Fruit fly (Drosophila melanogaster) whole organism, prepupa: ENCODE data around the gene amos.
A peak's percentile ranks its signal among the peaks of the same experiment; 100 is the strongest.

Experiments
- CG10631 ChIP-seq: fragments of 200-800 bp; sonication (Bioruptor generic); optimal IDR thresholded peaks from 2 replicates; lab custom pipeline; 2016; ENCODE audit warnings: missing biosample characterization, missing genetic modification characterization
- CG10669 ChIP-seq: fragments of 200-800 bp; sonication (Bioruptor generic); optimal IDR thresholded peaks from 3 replicates; lab custom pipeline; 2018; ENCODE audit warnings: missing biosample characterization, mild to moderate bottlenecking, missing genetic modification characterization, moderate library complexity
- CG11294 ChIP-seq: fragments of 200-800 bp; sonication (Bioruptor generic); IDR thresholded peaks from 2 replicates; pipeline ENCODE4 v1.3.6; 2022; ENCODE audit warnings: missing biosample characterization, missing genetic modification characterization
- CG11902 ChIP-seq: fragments of 200-800 bp; sonication (Bioruptor generic); optimal IDR thresholded peaks from 3 replicates; lab custom pipeline; 2016; ENCODE audit warnings: missing biosample characterization, missing genetic modification characterization
- CG15336 ChIP-seq: fragments of 200-800 bp; sonication (Bioruptor generic); IDR thresholded peaks from 2 replicates; pipeline ENCODE4 v1.3.6; 2022; ENCODE audit warnings: missing biosample characterization, missing genetic modification characterization
- CG1621 ChIP-seq: fragments of 200-800 bp; sonication (Bioruptor generic); optimal IDR thresholded peaks from 3 replicates; lab custom pipeline; 2018; ENCODE audit warnings: missing biosample characterization, mild to moderate bottlenecking, missing genetic modification characterization
- CG3032 ChIP-seq: fragments of 200-800 bp; optimal IDR thresholded peaks from 2 replicates; lab custom pipeline; 2019; ENCODE audit warnings: missing biosample characterization, mild to moderate bottlenecking, missing genetic modification characterization, moderate library complexity
- CG31627 ChIP-seq: fragments of 200-800 bp; sonication (Bioruptor generic); optimal IDR thresholded peaks from 3 replicates; lab custom pipeline; 2016; ENCODE audit warnings: missing biosample characterization, missing genetic modification characterization
- CG32006 ChIP-seq: fragments of 200-800 bp; sonication (Bioruptor generic); optimal IDR thresholded peaks from 3 replicates; lab custom pipeline; 2017; ENCODE audit warnings: missing biosample characterization, mild to moderate bottlenecking, missing genetic modification characterization
- CG34406 ChIP-seq: fragments of 200-800 bp; sonication (Bioruptor generic); optimal IDR thresholded peaks from 3 replicates; lab custom pipeline; 2016; ENCODE audit warnings: missing biosample characterization, missing genetic modification characterization
- CG4318 ChIP-seq: fragments of 200-800 bp; sonication (Bioruptor generic); optimal IDR thresholded peaks from 3 replicates; lab custom pipeline; 2017; ENCODE audit warnings: missing biosample characterization, mild to moderate bottlenecking, missing genetic modification characterization
- CG6276 ChIP-seq: fragments of 200-800 bp; sonication (Bioruptor generic); optimal IDR thresholded peaks from 2 replicates; lab custom pipeline; 2017; ENCODE audit warnings: missing biosample characterization, mild to moderate bottlenecking, missing genetic modification characterization
- CG6808 ChIP-seq: fragments of 200-800 bp; sonication (Bioruptor generic); optimal IDR thresholded peaks from 3 replicates; lab custom pipeline; 2017; ENCODE audit warnings: missing biosample characterization, missing genetic modification characterization, mild to moderate bottlenecking, moderate library complexity, missing genetic modification reagents
- CG8319 ChIP-seq: fragments of 200-800 bp; sonication (Bioruptor generic); optimal IDR thresholded peaks from 3 replicates; lab custom pipeline; 2016; ENCODE audit warnings: missing biosample characterization, missing genetic modification characterization
- CG9139 ChIP-seq: fragments of 200-800 bp; sonication (Bioruptor generic); optimal IDR thresholded peaks from 3 replicates; lab custom pipeline; 2017; ENCODE audit warnings: missing biosample characterization, mild to moderate bottlenecking, missing genetic modification characterization
- Eip75B ChIP-seq: fragments of 200-800 bp; sonication (Bioruptor generic); optimal IDR thresholded peaks from 3 replicates; lab custom pipeline; 2016; ENCODE audit warnings: missing biosample characterization, missing genetic modification characterization
- Eip78C ChIP-seq: fragments of 200-800 bp; sonication (Bioruptor generic); peaks from one replicate; lab custom pipeline; 2016; ENCODE audit warnings: missing biosample characterization, missing genetic modification characterization
- Eip93F ChIP-seq: fragments of 200-800 bp; sonication (Bioruptor generic); optimal IDR thresholded peaks from 2 replicates; lab custom pipeline; 2016; ENCODE audit warnings: missing biosample characterization, mild to moderate bottlenecking, missing genetic modification characterization
- Ets96B ChIP-seq: fragments of 200-800 bp; optimal IDR thresholded peaks from 2 replicates; lab custom pipeline; 2019; ENCODE audit warnings: missing biosample characterization, mild to moderate bottlenecking, missing genetic modification characterization, moderate library complexity
- Gug ChIP-seq: fragments of 200-800 bp; sonication (Bioruptor generic); IDR thresholded peaks from 2 replicates; pipeline ENCODE4 v1.3.6; 2022; ENCODE audit warnings: missing biosample characterization, missing genetic modification characterization
- Hr39 ChIP-seq: fragments of 200-800 bp; sonication (Bioruptor generic); optimal IDR thresholded peaks from 2 replicates; lab custom pipeline; 2016; ENCODE audit warnings: missing biosample characterization, missing genetic modification characterization
- Hr4 ChIP-seq: fragments of 200-800 bp; sonication (Bioruptor generic); optimal IDR thresholded peaks from 3 replicates; lab custom pipeline; 2016; ENCODE audit warnings: missing biosample characterization, missing genetic modification characterization
- Lpt ChIP-seq: fragments of 200-800 bp; sonication (Bioruptor generic); optimal IDR thresholded peaks from 3 replicates; lab custom pipeline; 2016; ENCODE audit warnings: missing biosample characterization, missing genetic modification characterization
- Met ChIP-seq: fragments of 200-800 bp; sonication (Bioruptor generic); optimal IDR thresholded peaks from 3 replicates; lab custom pipeline; 2016; ENCODE audit warnings: missing biosample characterization, missing genetic modification characterization
- Smox ChIP-seq: fragments of 200-800 bp; sonication (Bioruptor generic); optimal IDR thresholded peaks from 3 replicates; lab custom pipeline; 2016; ENCODE audit warnings: missing biosample characterization, missing genetic modification characterization
- Sox14 ChIP-seq: fragments of 200-800 bp; sonication (Bioruptor generic); optimal IDR thresholded peaks from 3 replicates; lab custom pipeline; 2016; ENCODE audit warnings: missing biosample characterization, missing genetic modification characterization
- Sox15 ChIP-seq: fragments of 200-800 bp; sonication (Bioruptor generic); optimal IDR thresholded peaks from 3 replicates; lab custom pipeline; 2016; ENCODE audit warnings: missing biosample characterization, missing genetic modification characterization
- achi ChIP-seq: fragments of 200-800 bp; sonication (Bioruptor generic); optimal IDR thresholded peaks from 3 replicates; lab custom pipeline; 2016; ENCODE audit warnings: missing biosample characterization, missing genetic modification characterization
- acj6 ChIP-seq: fragments of 200-800 bp; sonication (Bioruptor generic); optimal IDR thresholded peaks from 3 replicates; lab custom pipeline; 2016; ENCODE audit warnings: missing biosample characterization, missing genetic modification characterization
- cyc ChIP-seq: fragments of 200-800 bp; sonication (Bioruptor generic); optimal IDR thresholded peaks from 3 replicates; lab custom pipeline; 2016; ENCODE audit warnings: missing biosample characterization, missing genetic modification characterization
- dac ChIP-seq: fragments of 200-800 bp; sonication (Bioruptor generic); optimal IDR thresholded peaks from 2 replicates; lab custom pipeline; 2017; ENCODE audit warnings: missing biosample characterization, mild to moderate bottlenecking, missing genetic modification characterization
- dsx ChIP-seq: fragments of 200-800 bp; optimal IDR thresholded peaks from 3 replicates; lab custom pipeline; 2019; ENCODE audit warnings: missing biosample characterization, mild to moderate bottlenecking, missing genetic modification characterization, moderate library complexity; ENCODE audit not compliant: poor library complexity, severe bottlenecking
- eg ChIP-seq: fragments of 200-800 bp; sonication (Bioruptor generic); IDR thresholded peaks from 3 replicates; pipeline ENCODE4 v1.3.6; 2022; ENCODE audit warnings: missing biosample characterization, missing genetic modification characterization
- esn ChIP-seq: fragments of 200-800 bp; sonication (Bioruptor generic); optimal IDR thresholded peaks from 2 replicates; lab custom pipeline; 2016; ENCODE audit warnings: missing biosample characterization, mild to moderate bottlenecking, missing genetic modification characterization, moderate library complexity
- fd59A ChIP-seq: fragments of 200-800 bp; sonication (Bioruptor generic); optimal IDR thresholded peaks from 2 replicates; lab custom pipeline; 2017; ENCODE audit warnings: missing biosample characterization, mild to moderate bottlenecking, missing genetic modification characterization, missing genetic modification reagents
- fkh ChIP-seq: fragments of 200-800 bp; sonication (Bioruptor generic); optimal IDR thresholded peaks from 3 replicates; lab custom pipeline; 2017; ENCODE audit warnings: missing biosample characterization, mild to moderate bottlenecking, missing genetic modification characterization, moderate library complexity
- net ChIP-seq: fragments of 200-800 bp; sonication (Bioruptor generic); optimal IDR thresholded peaks from 3 replicates; lab custom pipeline; 2016; ENCODE audit warnings: missing biosample characterization, missing genetic modification characterization
- pdm3 ChIP-seq: fragments of 200-800 bp; sonication (Bioruptor generic); optimal IDR thresholded peaks from 3 replicates; lab custom pipeline; 2016; ENCODE audit warnings: missing biosample characterization, missing genetic modification characterization
- spab ChIP-seq: fragments of 200-800 bp; sonication (Bioruptor generic); optimal IDR thresholded peaks from 2 replicates; lab custom pipeline; 2017; ENCODE audit warnings: missing biosample characterization, mild to moderate bottlenecking, missing genetic modification characterization, missing genetic modification reagents
- svp ChIP-seq: fragments of 200-800 bp; sonication (Bioruptor generic); peaks from one replicate; lab custom pipeline; 2016; ENCODE audit warnings: missing biosample characterization, missing genetic modification characterization
- vri ChIP-seq: fragments of 200-800 bp; sonication (Bioruptor generic); optimal IDR thresholded peaks from 3 replicates; lab custom pipeline; 2016; ENCODE audit warnings: missing biosample characterization, mild to moderate bottlenecking, missing genetic modification characterization

The amos gene

dm6 chr2L:18604986-18605385, 8.3 kb upstream of the amos start, which contains the start of gene CG10413 (continued):
- TF ChIP-seq Lpt (GFP tag; lab: Kevin White, UChicago) (peak; percentile 97), spab (peak; percentile 96), CG34406 (peak; percentile 99), CG32006 (GFP tag; lab: Kevin White, UChicago) (peak; percentile 98), CG8319 (GFP tag; lab: Kevin White, UChicago) (peak; percentile 98), dsx (GFP tag; lab: Kevin White, UChicago) (peak; percentile 95), vri (GFP tag; lab: Kevin White, UChicago) (no peak), achi (GFP tag; lab: Kevin White, UChicago) (peak; percentile 98), acj6 (GFP tag; lab: Kevin White, UChicago) (peak; percentile 99), Ets96B (peak; percentile 98), CG31627 (peak; percentile 99), CG4318 (peak; percentile 95), fkh (peak; percentile 79), CG10669 (GFP tag; lab: Kevin White, UChicago) (peak; percentile 98), CG9139 (GFP tag; lab: Kevin White, UChicago) (peak; percentile 92), Hr39 (GFP tag; lab: Kevin White, UChicago) (peak; percentile 99), esn (GFP tag; lab: Kevin White, UChicago) (peak; percentile 99), net (GFP tag; lab: Kevin White, UChicago) (peak; percentile 98), Sox15 (peak; percentile 98), CG15336 (GFP tag; lab: Robert Waterston, UW) (peak; percentile 98), Met (GFP tag; lab: Kevin White, UChicago) (peak; percentile 98), CG10631 (GFP tag; lab: Kevin White, UChicago) (peak; percentile 98), Eip93F (GFP tag; lab: Kevin White, UChicago) (peak; percentile 97), CG11294 (GFP tag; lab: Robert Waterston, UW) (peak; percentile 97), fd59A (GFP tag; lab: Kevin White, UChicago) (peak; percentile 96), Eip78C (GFP tag; lab: Kevin White, UChicago) (peak; percentile 100), svp (GFP tag; lab: Kevin White, UChicago) (no peak), CG3032 (tag; lab: Kevin White, UChicago) (peak; percentile 98), Eip75B (GFP tag; lab: Kevin White, UChicago) (peak; percentile 99), Hr4 (peak; percentile 99), CG11902 (GFP tag; lab: Kevin White, UChicago) (peak; percentile 97), Smox (peak; percentile 99), CG6808 (peak; percentile 97), cyc (peak; percentile 99), eg (GFP tag; lab: Robert Waterston, UW) (peak; percentile 97)

dm6 chr2L:18599152-18599551, 2.4 kb upstream of the amos start:
- no peak for TF ChIP-seq Gug (GFP tag; lab: Robert Waterston, UW)
- TF ChIP-seq CG6276 (GFP tag; lab: Kevin White, UChicago), result no peak
- TF ChIP-seq svp (GFP tag; lab: Kevin White, UChicago), result no peak
- no peak for TF ChIP-seq Smox
- no peak for TF ChIP-seq Met (GFP tag; lab: Kevin White, UChicago)
- no peak for TF ChIP-seq net (GFP tag; lab: Kevin White, UChicago)
- no peak for TF ChIP-seq Eip93F (GFP tag; lab: Kevin White, UChicago)
- TF ChIP-seq pdm3 (GFP tag; lab: Kevin White, UChicago), result no peak
- no peak for TF ChIP-seq Sox14 (GFP tag; lab: Kevin White, UChicago)
- no peak for TF ChIP-seq vri (GFP tag; lab: Kevin White, UChicago)
- TF ChIP-seq dac (GFP tag; lab: Kevin White, UChicago), result no peak
- TF ChIP-seq CG10631 (GFP tag; lab: Kevin White, UChicago), result no peak
- no peak for TF ChIP-seq CG8319 (GFP tag; lab: Kevin White, UChicago)
- TF ChIP-seq CG15336 (GFP tag; lab: Robert Waterston, UW), result no peak
- TF ChIP-seq CG1621 (tag; lab: Kevin White, UChicago), result no peak
- no peak for TF ChIP-seq CG11294 (GFP tag; lab: Robert Waterston, UW)
- TF ChIP-seq CG6808, result no peak
- no peak for TF ChIP-seq Hr39 (GFP tag; lab: Kevin White, UChicago)
